Fruit fly (Drosophila melanogaster) whole organism: ENCODE data around the gene Tsp29Fa.

Experiments
- CG8478 ChIP-seq: fragments of >200 bp; optimal IDR thresholded peaks from 2 replicates; lab custom pipeline; 2018; ENCODE audit warnings: inconsistent platforms
- psq ChIP-seq: fragments of >200 bp; optimal IDR thresholded peaks from 2 replicates; lab custom pipeline; 2017

DNA sequence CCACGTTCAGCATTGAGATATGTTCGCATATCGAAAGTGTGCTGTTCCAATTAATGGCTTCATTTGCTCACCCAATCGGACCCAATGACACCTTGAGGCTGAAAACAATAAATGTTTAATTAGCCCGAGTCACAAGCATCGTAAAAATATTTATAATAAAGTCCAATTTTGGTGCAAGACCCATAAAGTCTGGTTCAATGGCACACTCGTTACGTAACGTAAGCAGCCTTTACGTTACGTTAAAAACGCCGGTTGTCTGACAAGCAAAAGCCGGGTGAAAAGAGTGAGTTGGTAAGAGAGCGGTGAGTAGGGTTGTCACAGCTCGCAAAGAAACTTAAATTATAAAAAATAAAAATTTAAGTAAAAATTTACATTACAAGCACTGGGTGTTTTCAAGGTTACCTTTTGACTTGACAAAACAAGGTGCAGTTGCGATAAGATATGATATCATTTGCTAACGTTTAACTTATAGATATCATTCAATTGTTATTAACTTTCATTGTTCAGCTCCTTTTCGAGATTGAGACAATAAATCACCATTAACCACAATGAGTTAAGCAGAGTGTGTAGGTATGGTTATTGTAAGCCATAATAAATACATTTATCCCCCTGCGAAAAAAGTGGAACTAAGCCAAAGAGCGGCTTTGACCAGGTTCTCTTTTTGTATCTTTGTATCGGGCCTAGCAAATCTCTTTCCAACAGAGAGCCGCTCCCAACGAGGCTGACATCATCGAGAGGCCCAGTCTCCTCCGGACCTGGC, 35.6 kb upstream of the Tsp29Fa start:
- no peak for TF ChIP-seq CG8478
- no peak for TF ChIP-seq psq (lab: Kevin White, UChicago)
